Fruit fly (Drosophila melanogaster) whole organism, embryonic: ENCODE data around the gene DIP-alpha.

Experiments used
- Adf1 ChIP-seq: fragments of 200-800 bp; sonication (Bioruptor generic); IDR thresholded peaks from 2 replicates; pipeline ENCODE4 v1.3.6; 2022; ENCODE audit warnings: missing biosample characterization, missing genetic modification characterization
- CG1024 ChIP-seq: fragments of 200-800 bp; sonication (Bioruptor generic); IDR thresholded peaks from 2 replicates; pipeline ENCODE4 v1.3.6; 2022; ENCODE audit warnings: missing biosample characterization, missing genetic modification characterization
- CG10565 ChIP-seq: fragments of 200-800 bp; sonication (Bioruptor generic); optimal IDR thresholded peaks from 3 replicates; lab custom pipeline; 2016; ENCODE audit warnings: missing biosample characterization, mild to moderate bottlenecking, missing genetic modification characterization
- CG11504 ChIP-seq: fragments of 200-800 bp; sonication (Bioruptor generic); optimal IDR thresholded peaks from 3 replicates; lab custom pipeline; 2019; ENCODE audit warnings: missing biosample characterization, mild to moderate bottlenecking, missing genetic modification characterization, moderate library complexity
- CG12219 ChIP-seq: fragments of 200-800 bp; sonication (Bioruptor generic); optimal IDR thresholded peaks from 3 replicates; lab custom pipeline; 2018; ENCODE audit warnings: missing biosample characterization, mild to moderate bottlenecking, missing genetic modification characterization
- CG14441 ChIP-seq: fragments of 200-800 bp; sonication (Bioruptor generic); IDR thresholded peaks from 2 replicates; pipeline ENCODE4 v1.3.6; 2022; ENCODE audit warnings: missing biosample characterization, missing genetic modification characterization
- CG2712 ChIP-seq: fragments of 200-800 bp; optimal IDR thresholded peaks from 3 replicates; lab custom pipeline; 2019; ENCODE audit warnings: missing biosample characterization, mild to moderate bottlenecking, missing genetic modification characterization, moderate library complexity
- CG32772 ChIP-seq: fragments of 200-800 bp; sonication (Bioruptor generic); IDR thresholded peaks from 2 replicates; pipeline ENCODE4 v1.3.6; 2022; ENCODE audit warnings: missing biosample characterization, missing genetic modification characterization
- CG3281 ChIP-seq: fragments of 200-800 bp; sonication (Bioruptor generic); optimal IDR thresholded peaks from 3 replicates; lab custom pipeline; 2017; ENCODE audit warnings: missing biosample characterization, mild to moderate bottlenecking, missing genetic modification characterization
- CG34422 ChIP-seq: fragments of 200-800 bp; sonication (Bioruptor generic); IDR thresholded peaks from 3 replicates; pipeline ENCODE4 v1.3.6; 2022; ENCODE audit warnings: missing biosample characterization, missing genetic modification characterization
- CG4730 ChIP-seq: fragments of 200-800 bp; sonication (Bioruptor generic); IDR thresholded peaks from 2 replicates; pipeline ENCODE4 v1.3.6; 2022; ENCODE audit warnings: missing biosample characterization, missing genetic modification characterization
- CG4820 ChIP-seq: fragments of 200-800 bp; sonication (Bioruptor generic); optimal IDR thresholded peaks from 3 replicates; lab custom pipeline; 2016; ENCODE audit warnings: missing biosample characterization, missing genetic modification characterization
- CG6654 ChIP-seq: fragments of 200-800 bp; sonication (Bioruptor generic); optimal IDR thresholded peaks from 2 replicates; lab custom pipeline; 2017; ENCODE audit warnings: missing biosample characterization, mild to moderate bottlenecking, missing genetic modification characterization
- CG6765 ChIP-seq: fragments of 200-800 bp; sonication (Bioruptor generic); optimal IDR thresholded peaks from 3 replicates; lab custom pipeline; 2017; ENCODE audit warnings: missing biosample characterization, mild to moderate bottlenecking, missing genetic modification characterization
- CG6854 ChIP-seq: fragments of 200-800 bp; sonication (Bioruptor generic); optimal IDR thresholded peaks from 3 replicates; lab custom pipeline; 2017; ENCODE audit warnings: missing biosample characterization, mild to moderate bottlenecking, missing genetic modification characterization
- CG7839 ChIP-seq: fragments of 200-800 bp; sonication (Bioruptor generic); optimal IDR thresholded peaks from 3 replicates; lab custom pipeline; 2018; ENCODE audit warnings: missing biosample characterization, mild to moderate bottlenecking, missing genetic modification characterization, moderate library complexity
- CG8388 ChIP-seq: fragments of 200-800 bp; sonication (Bioruptor generic); optimal IDR thresholded peaks from 2 replicates; lab custom pipeline; 2019; ENCODE audit warnings: missing biosample characterization, mild to moderate bottlenecking, missing genetic modification characterization, moderate library complexity
- CG9727 ChIP-seq: fragments of 200-800 bp; sonication (Bioruptor generic); optimal IDR thresholded peaks from 3 replicates; lab custom pipeline; 2017; ENCODE audit warnings: missing biosample characterization, mild to moderate bottlenecking, missing genetic modification characterization
- CG9876 ChIP-seq: fragments of 200-800 bp; sonication (Bioruptor generic); optimal IDR thresholded peaks from 2 replicates; lab custom pipeline; 2016; ENCODE audit warnings: missing biosample characterization, missing genetic modification characterization
- D19B ChIP-seq: fragments of 200-800 bp; sonication (Bioruptor generic); optimal IDR thresholded peaks from 2 replicates; lab custom pipeline; 2017; ENCODE audit warnings: missing biosample characterization, mild to moderate bottlenecking, missing genetic modification characterization
- Deaf1 ChIP-seq: fragments of 200-800 bp; optimal IDR thresholded peaks from 3 replicates; lab custom pipeline; 2019; ENCODE audit warnings: missing biosample characterization, mild to moderate bottlenecking, missing genetic modification characterization, moderate library complexity
- Eip74EF ChIP-seq, 2 experiments: fragments of 200-800 bp in 1 of 2; fragments of >200 bp in 1 of 2; sonication (Bioruptor generic) in 1 of 2; optimal IDR thresholded peaks; 2 replicates each; lab custom pipeline; 2017 to 2019; ENCODE audit warnings: missing biosample characterization in 2 of 2, missing genetic modification characterization in 2 of 2, mild to moderate bottlenecking in 1 of 2, moderate library complexity in 1 of 2
- Fer1 ChIP-seq: fragments of 200-800 bp; sonication (Bioruptor generic); optimal IDR thresholded peaks from 2 replicates; lab custom pipeline; 2017; ENCODE audit warnings: missing biosample characterization, mild to moderate bottlenecking, missing genetic modification characterization
- Jarid2 ChIP-seq: fragments of 200-800 bp; sonication (Bioruptor generic); optimal IDR thresholded peaks from 3 replicates; lab custom pipeline; 2017; ENCODE audit warnings: mild to moderate bottlenecking, missing biosample characterization, missing genetic modification reagents, missing genetic modification characterization
- MESR4 ChIP-seq: fragments of 200-800 bp; sonication (Bioruptor generic); optimal IDR thresholded peaks from 2 replicates; lab custom pipeline; 2018; ENCODE audit warnings: missing biosample characterization, mild to moderate bottlenecking, missing genetic modification characterization, moderate library complexity
- Meics ChIP-seq: fragments of 200-800 bp; sonication (Bioruptor generic); optimal IDR thresholded peaks from 2 replicates; lab custom pipeline; 2017; ENCODE audit warnings: missing biosample characterization, mild to moderate bottlenecking, missing genetic modification characterization
- NC2α ChIP-seq: fragments of 200-800 bp; sonication (Bioruptor generic); optimal IDR thresholded peaks from 2 replicates; lab custom pipeline; 2016; ENCODE audit warnings: missing biosample characterization, missing genetic modification characterization
- Nf-YB ChIP-seq: fragments of 200-800 bp; sonication (Bioruptor generic); optimal IDR thresholded peaks from 3 replicates; lab custom pipeline; 2019; ENCODE audit warnings: missing biosample characterization, mild to moderate bottlenecking, missing genetic modification characterization, moderate library complexity
- Nf-YC ChIP-seq: fragments of 200-800 bp; optimal IDR thresholded peaks from 3 replicates; lab custom pipeline; 2019; ENCODE audit warnings: missing biosample characterization, mild to moderate bottlenecking, missing genetic modification characterization, moderate library complexity
- PHDP ChIP-seq: fragments of 200-800 bp; sonication (Bioruptor generic); optimal IDR thresholded peaks from 3 replicates; lab custom pipeline; 2018; ENCODE audit warnings: missing biosample characterization, mild to moderate bottlenecking, missing genetic modification characterization, moderate library complexity
- Sin3A ChIP-seq: fragments of >200 bp; optimal IDR thresholded peaks from 2 replicates; lab custom pipeline; 2018
- az2 ChIP-seq: fragments of 200-800 bp; sonication (Bioruptor generic); optimal IDR thresholded peaks from 3 replicates; lab custom pipeline; 2016; ENCODE audit warnings: missing biosample characterization, missing genetic modification characterization
- dysf ChIP-seq: fragments of 200-800 bp; sonication (Bioruptor generic); IDR thresholded peaks from 3 replicates; pipeline ENCODE4 v1.3.6; 2022; ENCODE audit warnings: missing biosample characterization, missing genetic modification characterization
- gsb-n ChIP-seq: fragments of 200-800 bp; sonication (Bioruptor generic); optimal IDR thresholded peaks from 3 replicates; lab custom pipeline; 2018; ENCODE audit warnings: missing biosample characterization, mild to moderate bottlenecking, missing genetic modification characterization
- lmd ChIP-seq: fragments of 200-800 bp; sonication (Bioruptor generic); IDR thresholded peaks from 2 replicates; pipeline ENCODE4 v1.3.6; 2022; ENCODE audit warnings: missing biosample characterization, missing genetic modification characterization
- nerfin-1 ChIP-seq: fragments of 200-800 bp; sonication (Bioruptor generic); optimal IDR thresholded peaks from 3 replicates; lab custom pipeline; 2019; ENCODE audit warnings: missing biosample characterization, mild to moderate bottlenecking, missing genetic modification characterization, moderate library complexity
- onecut ChIP-seq: fragments of 200-800 bp; sonication (Bioruptor generic); IDR thresholded peaks from 2 replicates; pipeline ENCODE4 v1.3.6; 2022; ENCODE audit warnings: missing biosample characterization, missing genetic modification characterization
- org-1 ChIP-seq: fragments of 200-800 bp; sonication (Bioruptor generic); optimal IDR thresholded peaks from 2 replicates; lab custom pipeline; 2017; ENCODE audit warnings: missing biosample characterization, missing genetic modification characterization
- ranshi ChIP-seq: fragments of 200-800 bp; sonication (Bioruptor generic); IDR thresholded peaks from 2 replicates; pipeline ENCODE4 v1.3.6; 2022; ENCODE audit warnings: missing biosample characterization, missing genetic modification characterization
- sim ChIP-seq: fragments of 200-800 bp; sonication (Bioruptor generic); IDR thresholded peaks from 2 replicates; pipeline ENCODE4 v1.3.6; 2022; ENCODE audit warnings: missing biosample characterization, missing genetic modification characterization
- trem ChIP-seq: fragments of 200-800 bp; optimal IDR thresholded peaks from 3 replicates; lab custom pipeline; 2019; ENCODE audit warnings: missing biosample characterization, mild to moderate bottlenecking, missing genetic modification characterization, moderate library complexity

DIP-alpha gene

DNA sequence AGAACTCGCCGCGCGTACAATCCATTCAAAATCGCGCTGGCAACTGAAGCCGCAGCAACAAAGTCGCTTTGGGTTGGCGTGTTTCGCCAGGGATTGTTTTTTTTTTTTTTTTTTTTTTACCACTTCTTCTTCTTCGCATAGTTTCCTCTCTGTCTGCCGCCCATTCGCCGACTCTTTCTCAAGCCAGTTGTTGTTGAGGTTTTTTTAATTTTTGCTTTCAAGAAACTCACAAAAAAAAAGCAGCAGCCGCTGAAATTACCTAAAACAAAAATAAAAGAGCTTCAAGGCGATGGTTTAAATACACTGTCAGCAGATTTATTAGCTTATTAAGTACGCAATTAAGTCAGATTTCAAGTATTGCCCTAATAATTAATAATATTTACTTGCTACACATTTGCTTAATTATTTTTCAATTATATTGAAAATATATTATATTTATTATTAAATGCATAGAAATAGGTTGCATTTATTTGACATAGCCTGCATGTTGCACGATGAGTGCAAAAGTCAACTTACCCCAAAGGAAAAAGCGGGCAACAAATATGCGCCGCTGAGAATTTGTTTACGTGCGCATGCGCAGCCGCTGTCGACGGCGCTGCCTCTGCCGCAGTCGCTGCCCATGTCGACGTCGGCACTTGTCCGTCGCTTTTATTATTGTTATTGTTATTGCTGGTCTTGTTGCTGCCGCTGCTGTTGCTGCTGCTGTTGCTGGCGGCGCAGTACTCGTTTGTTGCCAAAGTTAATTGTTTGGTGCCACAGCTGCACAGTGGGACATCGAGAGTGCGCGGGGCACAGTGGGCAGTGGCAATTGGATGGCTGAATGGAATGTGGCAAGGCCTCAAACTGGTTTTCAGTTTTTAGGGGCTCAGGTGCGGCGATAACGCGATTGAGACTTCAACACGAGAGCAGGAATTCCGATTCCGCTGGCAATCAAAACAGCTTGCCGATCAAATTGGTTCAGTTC lies 96.7 kb downstream of the DIP-alpha start, which contains the start of gene CG12206 (continued):
- TF ChIP-seq Nf-YC (tag; lab: Kevin White, UChicago) = peak; percentile 2
- peak; percentile 25 for TF ChIP-seq gsb-n (tag; lab: Kevin White, UChicago)
- peak; percentile 56 for TF ChIP-seq Fer1 (GFP tag; lab: Kevin White, UChicago)
- peak; percentile 62 for TF ChIP-seq PHDP (tag; lab: Kevin White, UChicago)
- TF ChIP-seq CG7839 (tag; lab: Kevin White, UChicago) = peak; percentile 79
- TF ChIP-seq dysf (GFP tag; lab: Robert Waterston, UW) = peak; percentile 69; the same call in 2 of the 3 replicates
- TF ChIP-seq CG2712 (tag; lab: Kevin White, UChicago) = peak; percentile 68
- no peak for TF ChIP-seq CG34422 (GFP tag; lab: Robert Waterston, UW)
- peak; percentile 64 for TF ChIP-seq CG9727 (GFP tag; lab: Kevin White, UChicago)
- peak; percentile 28 for TF ChIP-seq az2
- TF ChIP-seq CG6654 (GFP tag; lab: Kevin White, UChicago) = peak; percentile 25
- TF ChIP-seq CG12219 = no peak
- TF ChIP-seq CG4820 (GFP tag; lab: Kevin White, UChicago) = peak; percentile 2
- TF ChIP-seq D19B (GFP tag; lab: Kevin White, UChicago) = peak; percentile 35
- TF ChIP-seq Sin3A (lab: Kevin White, UChicago) = no peak
- TF ChIP-seq sim (GFP tag; lab: Robert Waterston, UW) = no peak
- peak; percentile 81 for TF ChIP-seq CG32772
- TF ChIP-seq Adf1 (GFP tag; lab: Robert Waterston, UW) = peak; percentile 92
- peak; percentile 59 for TF ChIP-seq CG6854 (GFP tag; lab: Kevin White, UChicago)
- peak; percentile 53; the same call in 1 of the 2 replicates for TF ChIP-seq CG14441 (GFP tag; lab: Robert Waterston, UW)
- TF ChIP-seq CG3281 = peak; percentile 60
- peak; percentile 77 for TF ChIP-seq CG11504
- peak; percentile 26 for TF ChIP-seq Deaf1 (tag; lab: Kevin White, UChicago)
- TF ChIP-seq Jarid2 (GFP tag; lab: Kevin White, UChicago) = no peak
- TF ChIP-seq org-1 (GFP tag; lab: Kevin White, UChicago) = peak; percentile 16
- no peak for TF ChIP-seq MESR4 (GFP tag; lab: Kevin White, UChicago)
- peak; percentile 57 for TF ChIP-seq CG8388 (GFP tag; lab: Kevin White, UChicago)
- no peak for TF ChIP-seq CG1024 (GFP tag; lab: Robert Waterston, UW)
- TF ChIP-seq CG9876 (GFP tag; lab: Kevin White, UChicago) = no peak
- TF ChIP-seq Meics (GFP tag; lab: Kevin White, UChicago) = peak; percentile 70
- TF ChIP-seq CG6765 (GFP tag; lab: Kevin White, UChicago) = peak; percentile 34
- no peak for TF ChIP-seq NC2α (GFP tag; lab: Kevin White, UChicago)
- peak; percentile 73 for TF ChIP-seq lmd
- TF ChIP-seq Nf-YB (GFP tag; lab: Kevin White, UChicago) = peak; percentile 9
- peak in 1 of 2 experiments; percentile 45 for TF ChIP-seq Eip74EF (GFP tag; optimal IDR thresholded peaks at IDR 0.05; lab: Kevin White, UChicago)
- peak; percentile 60; the same call in 1 of the 2 replicates for TF ChIP-seq ranshi (GFP tag; lab: Robert Waterston, UW)
- peak; percentile 8 for TF ChIP-seq trem
- TF ChIP-seq onecut (GFP tag; lab: Robert Waterston, UW) = 0 out of 2 replicates have a peak, but pooled peaks have one; percentile 11
- no peak for TF ChIP-seq CG4730 (GFP tag; lab: Robert Waterston, UW)
- peak; percentile 42 for TF ChIP-seq nerfin-1 (tag; lab: Kevin White, UChicago)
- TF ChIP-seq CG10565 (GFP tag; lab: Kevin White, UChicago) = no peak
